Fruit fly (Drosophila melanogaster) whole organism, embryonic: ENCODE measurements around the gene CG31121.
A peak's percentile ranks its signal among the peaks of the same experiment; 100 is the strongest.

Source experiments
- CG10366 ChIP-seq: fragments of 200-800 bp; sonication (Bioruptor generic); IDR thresholded peaks from 2 replicates; pipeline ENCODE4 v1.3.6; 2022; ENCODE audit warnings: missing biosample characterization, missing genetic modification characterization
- CG14710 ChIP-seq: fragments of 200-800 bp; sonication (Bioruptor generic); optimal IDR thresholded peaks from 3 replicates; lab custom pipeline; 2019; ENCODE audit warnings: missing biosample characterization, mild to moderate bottlenecking, missing genetic modification characterization, moderate library complexity
- CG14860 ChIP-seq: fragments of 200-800 bp; sonication (Bioruptor generic); IDR thresholded peaks from 3 replicates; pipeline ENCODE4 v1.3.6; 2022; ENCODE audit warnings: missing biosample characterization, missing genetic modification characterization; ENCODE audit not compliant: partially characterized antibody
- CG15011 ChIP-seq: fragments of 200-800 bp; sonication (Bioruptor generic); optimal IDR thresholded peaks from 3 replicates; lab custom pipeline; 2018; ENCODE audit warnings: missing biosample characterization, mild to moderate bottlenecking, missing genetic modification characterization
- CG1529 ChIP-seq: fragments of 200-800 bp; sonication (Bioruptor generic); optimal IDR thresholded peaks from 3 replicates; lab custom pipeline; 2018; ENCODE audit warnings: missing biosample characterization, missing genetic modification characterization
- CG15479 ChIP-seq: fragments of 200-800 bp; sonication (Bioruptor generic); optimal IDR thresholded peaks from 3 replicates; lab custom pipeline; 2019; ENCODE audit warnings: missing biosample characterization, mild to moderate bottlenecking, missing genetic modification characterization, moderate library complexity
- CG1602 ChIP-seq: fragments of 200-800 bp; sonication (Bioruptor generic); optimal IDR thresholded peaks from 3 replicates; lab custom pipeline; 2016; ENCODE audit warnings: missing biosample characterization, missing genetic modification characterization
- CG1603 ChIP-seq: fragments of 200-800 bp; sonication (Bioruptor generic); optimal IDR thresholded peaks from 2 replicates; lab custom pipeline; 2019; ENCODE audit warnings: missing biosample characterization, mild to moderate bottlenecking, missing genetic modification characterization, moderate library complexity
- CG17568 ChIP-seq: fragments of 200-800 bp; sonication (Bioruptor generic); optimal IDR thresholded peaks from 2 replicates; lab custom pipeline; 2018; ENCODE audit warnings: missing biosample characterization, mild to moderate bottlenecking, missing genetic modification characterization, moderate library complexity
- CG34376 ChIP-seq: fragments of 200-800 bp; sonication (Bioruptor generic); optimal IDR thresholded peaks from 2 replicates; lab custom pipeline; 2018; ENCODE audit warnings: missing biosample characterization, mild to moderate bottlenecking, missing genetic modification characterization
- CG3995 ChIP-seq: fragments of 200-800 bp; sonication (Bioruptor generic); optimal IDR thresholded peaks from 3 replicates; lab custom pipeline; 2016; ENCODE audit warnings: missing biosample characterization, missing genetic modification characterization
- CG4820 ChIP-seq: fragments of 200-800 bp; sonication (Bioruptor generic); optimal IDR thresholded peaks from 3 replicates; lab custom pipeline; 2016; ENCODE audit warnings: missing biosample characterization, missing genetic modification characterization
- CG5245 ChIP-seq: fragments of 200-800 bp; sonication (Bioruptor generic); optimal IDR thresholded peaks from 3 replicates; lab custom pipeline; 2016; ENCODE audit warnings: missing biosample characterization, missing genetic modification characterization
- CG7786 ChIP-seq: fragments of 200-800 bp; sonication (Bioruptor generic); optimal IDR thresholded peaks from 2 replicates; lab custom pipeline; 2016; ENCODE audit warnings: missing biosample characterization, missing genetic modification characterization
- CG7987 ChIP-seq: fragments of 200-800 bp; sonication (Bioruptor generic); optimal IDR thresholded peaks from 2 replicates; lab custom pipeline; 2018; ENCODE audit warnings: missing biosample characterization, mild to moderate bottlenecking, missing genetic modification characterization, moderate library complexity
- CG8089 ChIP-seq: fragments of 200-800 bp; sonication (Bioruptor generic); optimal IDR thresholded peaks from 3 replicates; lab custom pipeline; 2016; ENCODE audit warnings: missing biosample characterization, missing genetic modification characterization
- CG8924 ChIP-seq: fragments of 200-800 bp; optimal IDR thresholded peaks from 3 replicates; lab custom pipeline; 2019; ENCODE audit warnings: missing biosample characterization, mild to moderate bottlenecking, missing genetic modification characterization, moderate library complexity
- CG9797 ChIP-seq: fragments of 200-800 bp; sonication (Bioruptor generic); optimal IDR thresholded peaks from 3 replicates; lab custom pipeline; 2018; ENCODE audit warnings: missing biosample characterization, mild to moderate bottlenecking, missing genetic modification characterization
- CG9932 ChIP-seq: fragments of 200-800 bp; sonication (Bioruptor generic); IDR thresholded peaks from 2 replicates; pipeline ENCODE4 v1.3.6; 2022; ENCODE audit warnings: missing biosample characterization, missing genetic modification characterization
- Dad ChIP-seq: fragments of 200-800 bp; sonication (Bioruptor generic); optimal IDR thresholded peaks from 3 replicates; lab custom pipeline; 2016; ENCODE audit warnings: missing biosample characterization, missing genetic modification characterization
- Eip74EF ChIP-seq, 2 experiments: fragments of 200-800 bp in 1 of 2; fragments of >200 bp in 1 of 2; sonication (Bioruptor generic) in 1 of 2; optimal IDR thresholded peaks; 2 replicates each; lab custom pipeline; 2017 to 2019; ENCODE audit warnings: missing biosample characterization in 2 of 2, missing genetic modification characterization in 2 of 2, mild to moderate bottlenecking in 1 of 2, moderate library complexity in 1 of 2
- Gug ChIP-seq: fragments of 200-800 bp; sonication (Bioruptor generic); IDR thresholded peaks from 4 replicates; pipeline ENCODE4 v1.3.6; 2022; ENCODE audit warnings: missing biosample characterization, missing genetic modification characterization
- H15 ChIP-seq: fragments of 200-800 bp; sonication (Bioruptor generic); IDR thresholded peaks from 3 replicates; pipeline ENCODE4 v1.3.6; 2022; ENCODE audit warnings: missing biosample characterization, missing genetic modification characterization
- HLH3B ChIP-seq: fragments of 200-800 bp; sonication (Bioruptor generic); IDR thresholded peaks from 2 replicates; pipeline ENCODE4 v1.3.6; 2022; ENCODE audit warnings: missing biosample characterization, missing genetic modification characterization
- Hand ChIP-seq: fragments of 200-800 bp; sonication (Bioruptor generic); optimal IDR thresholded peaks from 2 replicates; lab custom pipeline; 2017; ENCODE audit warnings: mild to moderate bottlenecking, missing biosample characterization, missing genetic modification reagents, missing genetic modification characterization
- Poxn ChIP-seq: fragments of 200-800 bp; sonication (Bioruptor generic); IDR thresholded peaks from 2 replicates; pipeline ENCODE4 v1.3.6; 2022; ENCODE audit warnings: missing biosample characterization, missing genetic modification characterization
- Sin3A ChIP-seq: fragments of >200 bp; optimal IDR thresholded peaks from 2 replicates; lab custom pipeline; 2018
- Usf ChIP-seq: fragments of 200-800 bp; sonication (Bioruptor generic); optimal IDR thresholded peaks from 2 replicates; lab custom pipeline; 2017; ENCODE audit warnings: missing genotype, missing biosample characterization, missing genetic modification characterization
- Vsx1 ChIP-seq: fragments of 200-800 bp; sonication (Bioruptor generic); optimal IDR thresholded peaks from 2 replicates; lab custom pipeline; 2017; ENCODE audit warnings: missing biosample characterization, mild to moderate bottlenecking, missing genetic modification characterization, missing genetic modification reagents
- Xbp1 ChIP-seq: fragments of 200-800 bp; sonication (Bioruptor generic); optimal IDR thresholded peaks from 3 replicates; lab custom pipeline; 2016; ENCODE audit warnings: missing biosample characterization, mild to moderate bottlenecking, missing genetic modification characterization
- az2 ChIP-seq: fragments of 200-800 bp; sonication (Bioruptor generic); optimal IDR thresholded peaks from 3 replicates; lab custom pipeline; 2016; ENCODE audit warnings: missing biosample characterization, missing genetic modification characterization
- bbx ChIP-seq: fragments of 200-800 bp; sonication (Bioruptor generic); IDR thresholded peaks from 2 replicates; pipeline ENCODE4 v1.3.6; 2022; ENCODE audit warnings: missing biosample characterization, missing genetic modification characterization; ENCODE audit not compliant: partially characterized antibody
- cad ChIP-seq: fragments of >200 bp; optimal IDR thresholded peaks from 2 replicates; lab custom pipeline; 2017; ENCODE audit warnings: missing biosample characterization, missing genetic modification characterization
- caup ChIP-seq: fragments of 200-800 bp; sonication (Bioruptor generic); optimal IDR thresholded peaks from 3 replicates; lab custom pipeline; 2017; ENCODE audit warnings: missing biosample characterization, mild to moderate bottlenecking, missing genetic modification characterization, moderate library complexity; ENCODE audit not compliant: severe bottlenecking
- crc ChIP-seq: fragments of 200-800 bp; sonication (Bioruptor generic); optimal IDR thresholded peaks from 2 replicates; lab custom pipeline; 2016; ENCODE audit warnings: missing biosample characterization, missing genetic modification characterization
- fd3F ChIP-seq: fragments of 200-800 bp; sonication (Bioruptor generic); optimal IDR thresholded peaks from 2 replicates; lab custom pipeline; 2018; ENCODE audit warnings: missing biosample characterization, mild to moderate bottlenecking, missing genetic modification characterization, moderate library complexity
- lilli ChIP-seq: fragments of 200-800 bp; sonication (Bioruptor generic); optimal IDR thresholded peaks from 3 replicates; lab custom pipeline; 2016; ENCODE audit warnings: missing biosample characterization, missing genetic modification characterization
- lov ChIP-seq, 2 experiments: fragments of 200-800 bp in 1 of 2; fragments of >200 bp in 1 of 2; sonication (Bioruptor generic) in 1 of 2; IDR thresholded peaks in 1 of 2; optimal IDR thresholded peaks in 1 of 2; 2 replicates in 1 of 2; 3 replicates in 1 of 2; pipeline versions ENCODE4 v1.3.6 to Lab custom; 2017 to 2022; ENCODE audit warnings: missing biosample characterization in 1 of 2, missing genetic modification characterization in 1 of 2
- nerfin-1 ChIP-seq: fragments of 200-800 bp; sonication (Bioruptor generic); optimal IDR thresholded peaks from 3 replicates; lab custom pipeline; 2019; ENCODE audit warnings: missing biosample characterization, mild to moderate bottlenecking, missing genetic modification characterization, moderate library complexity
- ro ChIP-seq: fragments of 200-800 bp; sonication (Bioruptor generic); IDR thresholded peaks from 2 replicates; pipeline ENCODE4 v1.3.6; 2022; ENCODE audit warnings: missing biosample characterization, missing genetic modification characterization
- salm ChIP-seq: fragments of 200-800 bp; sonication (Bioruptor generic); optimal IDR thresholded peaks from 2 replicates; lab custom pipeline; 2018; ENCODE audit warnings: missing biosample characterization, mild to moderate bottlenecking, missing genetic modification characterization
- sens ChIP-seq: fragments of 200-800 bp; sonication (Bioruptor generic); peaks from one replicate; lab custom pipeline; 2016; ENCODE audit warnings: missing biosample characterization, missing genetic modification characterization
- shn ChIP-seq: fragments of 200-800 bp; sonication (Bioruptor generic); optimal IDR thresholded peaks from 3 replicates; lab custom pipeline; 2016; ENCODE audit warnings: missing biosample characterization, missing genetic modification characterization
- slou ChIP-seq: fragments of 200-800 bp; sonication (Bioruptor generic); optimal IDR thresholded peaks from 3 replicates; lab custom pipeline; 2016; ENCODE audit warnings: missing biosample characterization, missing genetic modification characterization
- trem ChIP-seq: fragments of 200-800 bp; optimal IDR thresholded peaks from 3 replicates; lab custom pipeline; 2019; ENCODE audit warnings: missing biosample characterization, mild to moderate bottlenecking, missing genetic modification characterization, moderate library complexity
- usp ChIP-seq: fragments of >200 bp; optimal IDR thresholded peaks from 2 replicates; lab custom pipeline; 2017; ENCODE audit warnings: missing biosample characterization, missing genetic modification characterization
- vfl ChIP-seq: fragments of 200-800 bp; sonication (Bioruptor generic); optimal IDR thresholded peaks from 2 replicates; lab custom pipeline; 2016; ENCODE audit warnings: missing biosample characterization, missing genetic modification characterization
- wor ChIP-seq: fragments of 200-800 bp; sonication (Bioruptor generic); IDR thresholded peaks from 2 replicates; pipeline ENCODE4 v1.3.6; 2022; ENCODE audit warnings: missing biosample characterization, missing genetic modification characterization
- zfh2 ChIP-seq: fragments of 200-800 bp; sonication (Bioruptor generic); optimal IDR thresholded peaks from 2 replicates; lab custom pipeline; 2016; ENCODE audit warnings: missing biosample characterization, missing genetic modification characterization

Gene CG31121

dm6 chr3R:24917814-24918636, 23.6 kb upstream of the CG31121 start, which contains the start of the genes PIG-S, sud1 and CG11168 (continued):
- TF ChIP-seq bbx = peak; percentile 68
- no peak for TF ChIP-seq CG7786 (GFP tag; lab: Kevin White, UChicago)
- no peak for TF ChIP-seq zfh2 (GFP tag; lab: Kevin White, UChicago)
- TF ChIP-seq CG5245 (GFP tag; lab: Kevin White, UChicago) = no peak
- no peak for TF ChIP-seq lov (optimal IDR thresholded peaks at IDR 0.05; lab: Kevin White, UChicago)
- TF ChIP-seq lov (GFP tag; IDR thresholded peaks at IDR 0.05; lab: Robert Waterston, UW) = 0 out of 3 replicates have a peak, but pooled peaks have one; percentile 23
- TF ChIP-seq slou (GFP tag; lab: Kevin White, UChicago) = peak; percentile 31
- TF ChIP-seq CG14860 (GFP tag; lab: Robert Waterston, UW) = peak; percentile 94
- no peak for TF ChIP-seq CG15011
- TF ChIP-seq Vsx1 (GFP tag; lab: Kevin White, UChicago) = peak; percentile 90
- TF ChIP-seq CG9797 = peak; percentile 20
- no peak for TF ChIP-seq cad (GFP tag; lab: Kevin White, UChicago)
- peak; percentile 49 for TF ChIP-seq Usf (GFP tag; lab: Kevin White, UChicago)
- TF ChIP-seq CG7987 (GFP tag; lab: Kevin White, UChicago) = no peak
- peak; percentile 67 for TF ChIP-seq CG8924 (tag; lab: Kevin White, UChicago)
- no peak for TF ChIP-seq nerfin-1 (tag; lab: Kevin White, UChicago)
- peak; percentile 29 for TF ChIP-seq CG1603
- TF ChIP-seq fd3F (GFP tag; lab: Kevin White, UChicago) = peak; percentile 30
- peak; percentile 89 for TF ChIP-seq CG9932 (GFP tag; lab: Robert Waterston, UW)
- TF ChIP-seq CG3995 (GFP tag; lab: Kevin White, UChicago) = peak; percentile 60
- TF ChIP-seq Gug (GFP tag; lab: Robert Waterston, UW) = peak; percentile 64; the same call in 3 of the 4 replicates
- no peak for TF ChIP-seq CG15479 (GFP tag; lab: Kevin White, UChicago)
- peak; percentile 30 for TF ChIP-seq CG4820 (GFP tag; lab: Kevin White, UChicago)
- TF ChIP-seq vfl (GFP tag; lab: Kevin White, UChicago) = no peak
- TF ChIP-seq shn (GFP tag; lab: Kevin White, UChicago) = no peak
- peak; percentile 17 for TF ChIP-seq lilli
- TF ChIP-seq Hand (GFP tag; lab: Kevin White, UChicago) = no peak
- TF ChIP-seq CG1529 (GFP tag; lab: Kevin White, UChicago) = peak; percentile 5
- no peak for TF ChIP-seq CG17568 (GFP tag; lab: Kevin White, UChicago)
- TF ChIP-seq HLH3B (GFP tag; lab: Robert Waterston, UW) = peak; percentile 49; the same call in 1 of the 2 replicates
- TF ChIP-seq usp (GFP tag; lab: Kevin White, UChicago) = no peak
- no peak for TF ChIP-seq sens
- no peak for TF ChIP-seq Dad (GFP tag; lab: Kevin White, UChicago)
- peak; percentile 73 for TF ChIP-seq trem
- TF ChIP-seq Poxn (GFP tag; lab: Robert Waterston, UW) = peak; percentile 62; the same call in 1 of the 2 replicates
- peak; percentile 50 for TF ChIP-seq caup (GFP tag; lab: Kevin White, UChicago)
- TF ChIP-seq CG14710 = peak; percentile 81
- peak; percentile 73 for TF ChIP-seq CG10366 (GFP tag; lab: Robert Waterston, UW)
- TF ChIP-seq az2 (GFP tag; lab: Kevin White, UChicago) = peak; percentile 61
- no peak for TF ChIP-seq CG8089
- TF ChIP-seq Xbp1 (GFP tag; lab: Kevin White, UChicago) = peak; percentile 70
- TF ChIP-seq Sin3A (lab: Kevin White, UChicago) = peak; percentile 43
- peak; percentile 32 for TF ChIP-seq CG34376 (GFP tag; lab: Kevin White, UChicago)
- TF ChIP-seq H15 (GFP tag; lab: Robert Waterston, UW) = 0 out of 3 replicates have a peak, but pooled peaks have one; percentile 29
- TF ChIP-seq Eip74EF (GFP tag; optimal IDR thresholded peaks at IDR 0.05; lab: Kevin White, UChicago) = no peak
- TF ChIP-seq salm = peak; percentile 17
- TF ChIP-seq CG1602 = peak; percentile 65
- TF ChIP-seq ro (GFP tag; lab: Robert Waterston, UW) = peak; percentile 31; the same call in 1 of the 2 replicates
- TF ChIP-seq wor (GFP tag; lab: Robert Waterston, UW) = no peak
- no peak for TF ChIP-seq crc (GFP tag; lab: Kevin White, UChicago)
